Worm (Caenorhabditis elegans) whole organism, L2 larva: ENCODE results near the gene T06A10.107.

Experiments
- C34F6.9 ChIP-seq: fragments of 150-350 bp; optimal IDR thresholded peaks from 2 replicates; lab custom pipeline; 2014; ENCODE audit warnings: missing biosample characterization, missing genetic modification characterization
- F13H6.1 ChIP-seq: sonication (generic microtip); optimal IDR thresholded peaks from 2 replicates; lab custom pipeline; 2016; ENCODE audit warnings: missing genetic modification characterization, missing compliant biosample characterization
- R02D3.7 ChIP-seq: fragments of 150-350 bp; optimal IDR thresholded peaks from 2 replicates; lab custom pipeline; 2014; ENCODE audit warnings: missing biosample characterization, missing genetic modification characterization
- Y55F3AM.14 ChIP-seq: fragments of 200-800 bp; sonication (Bioruptor generic); optimal IDR thresholded peaks from 2 replicates; lab custom pipeline; 2018; ENCODE audit warnings: mild to moderate bottlenecking, missing genetic modification characterization, missing compliant biosample characterization
- ZK546.5 ChIP-seq: sonication (generic microtip); optimal IDR thresholded peaks from 2 replicates; lab custom pipeline; 2017; ENCODE audit warnings: missing biosample characterization, missing genetic modification characterization
- alr-1 ChIP-seq: fragments of 150-350 bp; optimal IDR thresholded peaks from 2 replicates; lab custom pipeline; 2014; ENCODE audit warnings: missing biosample characterization, missing genetic modification characterization
- aly-2 ChIP-seq: fragments of 150-350 bp; optimal IDR thresholded peaks from 2 replicates; lab custom pipeline; 2014; ENCODE audit warnings: missing biosample characterization, missing genetic modification characterization
- ama-1 ChIP-seq: fragments of 150-350 bp; optimal IDR thresholded peaks from 2 replicates; lab custom pipeline; 2018; ENCODE audit warnings: inconsistent platforms
- blmp-1 ChIP-seq: sonication (generic microtip); optimal IDR thresholded peaks from 2 replicates; lab custom pipeline; 2017; ENCODE audit warnings: missing genetic modification characterization, mild to moderate bottlenecking, missing compliant biosample characterization, antibody characterized with exemption, moderate library complexity; ENCODE audit not compliant: insufficient read depth
- ceh-16 ChIP-seq: fragments of 150-350 bp; optimal IDR thresholded peaks from 2 replicates; lab custom pipeline; 2014; ENCODE audit warnings: missing biosample characterization, missing genetic modification characterization
- ceh-82 ChIP-seq: fragments of 150-350 bp; optimal IDR thresholded peaks from 2 replicates; lab custom pipeline; 2014; ENCODE audit warnings: missing biosample characterization, missing genetic modification characterization
- crh-2 ChIP-seq: sonication (generic microtip); optimal IDR thresholded peaks from 2 replicates; lab custom pipeline; 2017; ENCODE audit warnings: missing biosample characterization, missing genetic modification characterization
- dmd-4 ChIP-seq: sonication (generic microtip); optimal IDR thresholded peaks from 2 replicates; lab custom pipeline; 2017; ENCODE audit warnings: missing biosample characterization, missing genetic modification characterization
- egl-27 ChIP-seq: sonication (generic microtip); optimal IDR thresholded peaks from 3 replicates; lab custom pipeline; 2017; ENCODE audit warnings: missing biosample characterization, missing genetic modification reagents, missing genetic modification characterization
- elt-1 ChIP-seq: fragments of 150-350 bp; optimal IDR thresholded peaks from 2 replicates; lab custom pipeline; 2014; ENCODE audit warnings: missing biosample characterization, missing genetic modification characterization
- elt-3 ChIP-seq: sonication (generic microtip); optimal IDR thresholded peaks from 2 replicates; lab custom pipeline; 2017; ENCODE audit warnings: missing biosample characterization, missing genetic modification characterization
- fos-1 ChIP-seq: fragments of 150-350 bp; optimal IDR thresholded peaks from 2 replicates; lab custom pipeline; 2014; ENCODE audit warnings: missing biosample characterization, missing genetic modification characterization
- gmeb-1 ChIP-seq: fragments of 150-350 bp; optimal IDR thresholded peaks from 2 replicates; lab custom pipeline; 2014; ENCODE audit warnings: missing biosample characterization, missing genetic modification characterization
- lin-11 ChIP-seq: fragments of 150-350 bp; sonication (generic microtip); optimal IDR thresholded peaks from 2 replicates; lab custom pipeline; 2014; ENCODE audit warnings: missing biosample characterization, missing genetic modification characterization, inconsistent platforms, mixed read lengths
- lin-13 ChIP-seq: fragments of 150-350 bp; optimal IDR thresholded peaks from 2 replicates; lab custom pipeline; 2014; ENCODE audit warnings: missing biosample characterization, missing genetic modification reagents, missing genetic modification characterization
- lin-39 ChIP-seq: fragments of 150-350 bp; optimal IDR thresholded peaks from 2 replicates; lab custom pipeline; 2014; ENCODE audit warnings: missing biosample characterization, missing genetic modification reagents, missing genetic modification characterization
- lsy-2 ChIP-seq, 2 experiments: fragments of 150-350 bp in 1 of 2; sonication (generic microtip) in 1 of 2; optimal IDR thresholded peaks; 2 replicates each; lab custom pipeline; 2014 to 2017; ENCODE audit warnings: missing biosample characterization in 2 of 2, missing genetic modification characterization in 2 of 2
- mab-5 ChIP-seq: fragments of 150-350 bp; optimal IDR thresholded peaks from 2 replicates; lab custom pipeline; 2014; ENCODE audit warnings: missing biosample characterization, missing genetic modification characterization
- mbf-1 ChIP-seq: sonication (generic microtip); optimal IDR thresholded peaks from 2 replicates; lab custom pipeline; 2017; ENCODE audit warnings: missing biosample characterization, missing genetic modification characterization
- mdl-1 ChIP-seq, 2 experiments: fragments of 150-350 bp in 1 of 2; sonication (generic microtip) in 1 of 2; optimal IDR thresholded peaks; 2 replicates each; lab custom pipeline; 2017; ENCODE audit warnings: missing biosample characterization in 2 of 2, missing genetic modification characterization in 2 of 2
- nhr-10 ChIP-seq: sonication (generic microtip); optimal IDR thresholded peaks from 2 replicates; lab custom pipeline; 2017; ENCODE audit warnings: missing biosample characterization, missing genetic modification characterization
- nhr-11 ChIP-seq: fragments of 150-350 bp; optimal IDR thresholded peaks from 2 replicates; lab custom pipeline; 2014; ENCODE audit warnings: missing biosample characterization, missing genetic modification characterization
- nhr-12 ChIP-seq: fragments of 150-350 bp; optimal IDR thresholded peaks from 2 replicates; lab custom pipeline; 2014; ENCODE audit warnings: missing biosample characterization, missing genetic modification characterization
- nhr-129 ChIP-seq: fragments of 150-350 bp; optimal IDR thresholded peaks from 2 replicates; lab custom pipeline; 2014; ENCODE audit warnings: missing biosample characterization, missing genetic modification characterization
- nhr-21 ChIP-seq: fragments of 150-350 bp; optimal IDR thresholded peaks from 2 replicates; lab custom pipeline; 2014; ENCODE audit warnings: missing biosample characterization, missing genetic modification characterization
- nhr-23 ChIP-seq: fragments of 150-350 bp; optimal IDR thresholded peaks from 2 replicates; lab custom pipeline; 2014; ENCODE audit warnings: missing biosample characterization, missing genetic modification reagents, missing genetic modification characterization
- nhr-237 ChIP-seq: fragments of 150-350 bp; optimal IDR thresholded peaks from 2 replicates; lab custom pipeline; 2014; ENCODE audit warnings: missing biosample characterization, missing genetic modification characterization
- nhr-25 ChIP-seq: fragments of 150-350 bp; sonication (generic microtip); optimal IDR thresholded peaks from 3 replicates; lab custom pipeline; 2014; ENCODE audit warnings: missing biosample characterization, missing genetic modification characterization
- nhr-6 ChIP-seq: fragments of 150-350 bp; optimal IDR thresholded peaks from 2 replicates; lab custom pipeline; 2014; ENCODE audit warnings: missing biosample characterization, missing genetic modification characterization
- nhr-77 ChIP-seq: fragments of 150-350 bp; optimal IDR thresholded peaks from 2 replicates; lab custom pipeline; 2014; ENCODE audit warnings: missing biosample characterization, missing genetic modification characterization
- peb-1 ChIP-seq: fragments of 150-350 bp; optimal IDR thresholded peaks from 2 replicates; lab custom pipeline; 2014; ENCODE audit warnings: missing biosample characterization, missing genetic modification characterization
- sem-4 ChIP-seq: fragments of 150-350 bp; optimal IDR thresholded peaks from 2 replicates; lab custom pipeline; 2014; ENCODE audit warnings: missing biosample characterization, missing genetic modification reagents, missing genetic modification characterization
- skn-1 ChIP-seq: sonication (generic microtip); optimal IDR thresholded peaks from 2 replicates; lab custom pipeline; 2017; ENCODE audit warnings: missing biosample characterization, missing genetic modification characterization
- sma-3 ChIP-seq: sonication (generic microtip); optimal IDR thresholded peaks from 2 replicates; lab custom pipeline; 2016; ENCODE audit warnings: missing genetic modification reagents, missing genetic modification characterization, missing compliant biosample characterization
- sma-9 ChIP-seq, 2 experiments: fragments of 150-350 bp in 1 of 2; sonication (generic microtip) in 1 of 2; optimal IDR thresholded peaks; 2 replicates each; lab custom pipeline; 2014 to 2016; ENCODE audit warnings: missing genetic modification characterization in 2 of 2, mild to moderate bottlenecking in 1 of 2, missing biosample characterization in 1 of 2, missing compliant biosample characterization in 1 of 2, missing genetic modification reagents in 1 of 2, moderate library complexity in 1 of 2
- snpc-4 ChIP-seq: fragments of 150-350 bp; optimal IDR thresholded peaks from 2 replicates; lab custom pipeline; 2014; ENCODE audit warnings: missing biosample characterization, missing genetic modification characterization
- unc-39 ChIP-seq: fragments of 150-350 bp; optimal IDR thresholded peaks from 2 replicates; lab custom pipeline; 2014; ENCODE audit warnings: missing biosample characterization, missing genetic modification characterization
- unc-55 ChIP-seq: fragments of 150-350 bp; sonication (generic microtip); optimal IDR thresholded peaks from 3 replicates; lab custom pipeline; 2014; ENCODE audit warnings: missing biosample characterization, missing genetic modification reagents, missing genetic modification characterization
- unc-62 ChIP-seq: fragments of 150-350 bp; optimal IDR thresholded peaks from 2 replicates; lab custom pipeline; 2014; ENCODE audit warnings: missing biosample characterization, missing genetic modification reagents, missing genetic modification characterization
- zag-1 ChIP-seq: fragments of 150-350 bp; optimal IDR thresholded peaks from 2 replicates; lab custom pipeline; 2014; ENCODE audit warnings: missing biosample characterization, missing genetic modification characterization
- ztf-1 ChIP-seq: fragments of 200-800 bp; sonication (Bioruptor generic); conservative IDR thresholded peaks from 2 replicates; pipeline ENCODE4 v1.3.6; 2022; ENCODE audit warnings: missing genetic modification characterization, missing compliant biosample characterization
- ztf-11 ChIP-seq: sonication (generic microtip); optimal IDR thresholded peaks from 2 replicates; lab custom pipeline; 2017; ENCODE audit warnings: missing biosample characterization, missing genetic modification characterization
- ztf-4 ChIP-seq: fragments of 150-350 bp; optimal IDR thresholded peaks from 2 replicates; lab custom pipeline; 2014; ENCODE audit warnings: missing biosample characterization, missing genetic modification characterization

Gene T06A10.107

DNA sequence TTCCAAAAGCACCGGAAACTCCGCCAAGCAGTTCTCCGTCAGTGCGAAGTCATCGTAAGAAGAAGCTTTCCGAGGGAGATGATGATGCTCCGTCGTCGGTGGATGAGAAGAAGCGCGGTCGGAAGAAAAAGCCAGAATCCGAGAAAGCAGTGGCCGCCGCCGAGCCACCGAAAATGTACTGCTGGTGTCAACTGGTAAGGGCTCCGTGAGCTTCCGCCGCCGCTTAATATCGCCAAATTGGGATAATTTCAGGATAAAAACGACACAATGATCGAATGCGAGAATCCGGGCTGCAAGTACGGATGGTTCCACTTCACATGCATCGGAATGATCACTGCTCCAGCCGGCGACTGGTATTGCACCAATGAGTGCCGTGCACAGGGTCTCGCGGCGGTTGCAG is 2.4 kb upstream of the T06A10.107 start:
- TF ChIP-seq lsy-2 (tag; optimal IDR thresholded peaks at IDR 0.05; lab: Kevin White, UChicago) = no peak
- no peak for TF ChIP-seq ztf-4 (tag; lab: Kevin White, UChicago)
- TF ChIP-seq ZK546.5 (tag; lab: Kevin White, UChicago) = no peak
- no peak for TF ChIP-seq ceh-82 (tag; lab: Kevin White, UChicago)
- no peak for TF ChIP-seq ama-1 (lab: Kevin White, UChicago)

DNA sequence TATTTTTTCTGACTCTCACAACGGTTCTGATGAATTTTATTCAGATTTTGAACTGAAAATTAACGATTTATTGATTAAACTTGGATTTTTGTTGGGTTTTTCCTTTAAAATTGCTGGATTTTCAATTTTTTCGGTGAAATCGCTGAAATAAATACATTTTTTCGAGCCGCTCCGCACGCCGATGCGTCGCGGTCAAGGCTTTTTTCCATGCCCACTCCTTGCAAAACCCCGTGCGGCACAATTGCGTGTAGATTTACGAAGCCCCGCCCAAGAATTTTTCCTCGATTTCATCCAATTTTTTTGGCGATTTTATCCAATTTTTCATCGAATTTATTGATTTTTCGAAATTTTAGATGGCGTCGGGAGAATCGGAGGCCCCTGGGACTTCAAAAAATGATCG is 1.8 kb upstream of the T06A10.107 start, which contains the start of gene gtsf-1:
gtsf-1 (plus strand) TSS at position 354 of the 400 bp plus-strand sequence.
- TF ChIP-seq R02D3.7 (tag; lab: Kevin White, UChicago) (peak; percentile 91), nhr-237 (tag; lab: Kevin White, UChicago) (peak; percentile 25), sma-9 (GFP tag; optimal IDR thresholded peaks at IDR 0.05; lab: Kevin White, UChicago) (peak; percentile 64), sma-9 (tag; optimal IDR thresholded peaks at IDR 0.05; lab: Kevin White, UChicago) (no peak), F13H6.1 (tag; lab: Kevin White, UChicago) (peak; percentile 79), gmeb-1 (tag; lab: Kevin White, UChicago) (peak; percentile 72), skn-1 (tag; lab: Kevin White, UChicago) (peak; percentile 48), Y55F3AM.14 (peak; percentile 14), nhr-12 (tag; lab: Kevin White, UChicago) (no peak), lsy-2 (tag; optimal IDR thresholded peaks at IDR 0.05; lab: Kevin White, UChicago) (peak; percentile 65 to 85), unc-62 (no peak), ceh-16 (tag; lab: Kevin White, UChicago) (no peak), snpc-4 (tag; lab: Kevin White, UChicago) (no peak), mbf-1 (tag; lab: Kevin White, UChicago) (no peak), alr-1 (tag; lab: Kevin White, UChicago) (no peak), lin-39 (tag; lab: Kevin White, UChicago) (no peak), sma-3 (peak; percentile 79), nhr-21 (tag; lab: Kevin White, UChicago) (peak; percentile 52), ZK546.5 (tag; lab: Kevin White, UChicago) (peak; percentile 23), aly-2 (tag; lab: Kevin White, UChicago) (no peak), egl-27 (peak; percentile 28), lin-11 (tag; lab: Kevin White, UChicago) (peak; percentile 77), ceh-82 (tag; lab: Kevin White, UChicago) (peak; percentile 31), nhr-10 (no peak), ama-1 (lab: Kevin White, UChicago) (peak; percentile 54), nhr-23 (tag; lab: Kevin White, UChicago) (no peak), elt-1 (tag; lab: Kevin White, UChicago) (no peak), blmp-1 (peak; percentile 28), lin-13 (GFP tag; lab: Kevin White, UChicago) (peak; percentile 87), mdl-1 (tag; optimal IDR thresholded peaks at IDR 0.05; lab: Kevin White, UChicago) (no peak), nhr-6 (tag; lab: Kevin White, UChicago) (no peak), nhr-129 (tag; lab: Kevin White, UChicago) (peak; percentile 75), dmd-4 (no peak), nhr-11 (tag; lab: Kevin White, UChicago) (no peak), fos-1 (no peak), sem-4 (tag; lab: Kevin White, UChicago) (no peak), ztf-11 (tag; lab: Kevin White, UChicago) (peak; percentile 24), unc-55 (GFP tag; lab: Kevin White, UChicago) (peak; percentile 89), elt-3 (tag; lab: Kevin White, UChicago) (no peak), nhr-25 (peak; percentile 84), ztf-4 (tag; lab: Kevin White, UChicago) (peak; percentile 57), nhr-77 (tag; lab: Kevin White, UChicago) (no peak), mab-5 (tag; lab: Kevin White, UChicago) (peak; percentile 52), zag-1 (tag; lab: Kevin White, UChicago) (peak; percentile 29), C34F6.9 (tag; lab: Kevin White, UChicago) (peak; percentile 74), ztf-1 (GFP tag; lab: Robert Waterston, UW) (no peak), crh-2 (peak; percentile 71), unc-39 (no peak), peb-1 (no peak)
- TF ChIP-seq, all 48 proteins: peak for 26
